Worm (Caenorhabditis elegans): ENCODE results near the gene Y40B10A.5.

Gene Y40B10A.5

DNA sequence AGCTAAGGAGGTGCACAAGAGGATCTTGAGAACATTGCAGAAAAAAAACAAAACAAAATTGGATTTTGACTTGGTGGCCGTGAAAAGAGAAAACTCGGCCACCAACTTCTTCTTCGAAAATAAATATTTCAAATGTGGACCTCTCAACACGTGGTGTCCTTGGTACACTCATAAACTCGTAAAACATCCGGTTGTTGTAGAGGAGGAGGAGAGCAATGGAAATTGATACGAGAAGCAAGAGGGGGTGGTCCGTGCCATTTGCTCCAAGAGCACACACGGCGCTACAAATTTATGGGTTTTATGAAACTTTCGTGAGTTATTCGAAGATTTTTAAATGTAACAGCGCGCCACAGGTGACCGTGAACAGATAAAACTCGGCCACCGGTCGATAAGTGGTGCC is 36.0 kb upstream of the Y40B10A.5 start:
- TF ChIP-seq ttx-3 (tag; optimal IDR thresholded peaks at IDR 0.05) (no peak), hlh-8 (tag; optimal IDR thresholded peaks at IDR 0.05) (peak; percentile 16), sdc-2 (tag; optimal IDR thresholded peaks at IDR 0.05) (no peak)

- TF ChIP-seq rnt-1 (tag; optimal IDR thresholded peaks at IDR 0.05): no peak
- TF ChIP-seq hlh-30 (tag; optimal IDR thresholded peaks at IDR 0.05; ENCODE audit: insufficient read depth): no peak
- TF ChIP-seq ceh-19 (GFP tag; optimal IDR thresholded peaks at IDR 0.05): no peak
- no peak for TF ChIP-seq K02D7.2 (tag; optimal IDR thresholded peaks at IDR 0.05)
- no peak for TF ChIP-seq C38D4.7 (GFP tag; optimal IDR thresholded peaks at IDR 0.05)
- no peak for TF ChIP-seq ceh-31 (tag; optimal IDR thresholded peaks at IDR 0.05)
- TF ChIP-seq ceh-9 (tag; optimal IDR thresholded peaks at IDR 0.05): no peak
- no peak for TF ChIP-seq K09A11.1 (tag; optimal IDR thresholded peaks at IDR 0.05; ENCODE audit: insufficient read depth)
- no peak for TF ChIP-seq gmeb-2 (tag; optimal IDR thresholded peaks at IDR 0.05)
- no peak for TF ChIP-seq pros-1 (tag; optimal IDR thresholded peaks at IDR 0.05)
- TF ChIP-seq sox-2 (GFP tag; IDR thresholded peaks at IDR 0.05): no peak
- TF ChIP-seq eyg-1 (tag; optimal IDR thresholded peaks at IDR 0.05): no peak
- TF ChIP-seq pax-1 (tag; optimal IDR thresholded peaks at IDR 0.05): no peak
- TF ChIP-seq ceh-34 (tag; optimal IDR thresholded peaks at IDR 0.05): no peak
- TF ChIP-seq fax-1 (tag; optimal IDR thresholded peaks at IDR 0.05): no peak
These were observed 35.4 kb upstream of the Y40B10A.5 start for ce11 chrV:2081269-2081668.

DNA sequence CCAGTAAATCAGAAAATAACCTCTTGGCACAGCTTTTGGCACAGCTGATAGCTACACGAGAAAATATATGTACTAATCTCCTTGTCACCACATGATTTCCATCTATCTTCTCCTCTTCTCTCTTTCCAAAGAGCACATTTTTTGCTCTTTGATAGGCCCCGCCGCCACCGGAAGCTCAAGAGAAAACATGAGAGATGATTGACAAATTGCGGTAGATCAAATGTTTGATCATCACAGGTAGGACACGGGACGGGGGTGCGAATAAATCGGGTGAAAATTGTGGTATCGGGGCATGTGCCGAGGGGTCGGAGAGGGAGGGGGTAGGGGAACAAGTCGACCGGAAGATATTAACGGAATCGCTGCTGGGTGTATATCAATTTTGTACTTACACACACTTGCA is 30.2 kb upstream of the Y40B10A.5 start:
- TF ChIP-seq C08G9.2 (tag; optimal IDR thresholded peaks at IDR 0.05) (no peak), ceh-18 (tag; optimal IDR thresholded peaks at IDR 0.05) (peak; percentile 17), unc-55 (GFP tag; optimal IDR thresholded peaks at IDR 0.05) (peak; percentile 50)

DNA sequence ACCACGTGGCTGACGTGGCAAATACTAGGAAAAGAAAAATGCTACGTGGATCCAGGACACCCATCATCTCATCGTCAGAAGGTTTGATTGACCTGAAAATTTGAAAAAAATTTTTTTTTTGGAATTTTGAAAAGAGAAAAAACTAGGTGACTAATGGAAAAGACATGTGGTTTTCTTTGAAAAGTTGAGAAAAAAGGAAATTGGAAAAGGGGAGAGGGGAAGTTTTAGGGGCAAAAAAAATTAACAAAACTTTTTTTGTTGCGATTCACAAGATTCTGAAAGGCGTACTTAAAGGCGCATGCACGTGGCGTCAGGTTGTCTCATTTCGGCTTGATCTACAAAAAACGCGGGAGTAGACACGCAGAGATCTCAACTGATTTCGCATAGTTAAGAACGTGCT is 27.0 kb upstream of the Y40B10A.5 start, which contains the start of gene Y40B10A.9:
Gene Y40B10A.9, minus strand, starts transcription at position 101 of the 400 bp plus-strand sequence.
- TF ChIP-seq zip-5 (tag; optimal IDR thresholded peaks at IDR 0.05): no peak
- no peak for TF ChIP-seq K09A11.1 (tag; optimal IDR thresholded peaks at IDR 0.05; ENCODE audit: insufficient read depth)
- TF ChIP-seq ceh-14 (tag; optimal IDR thresholded peaks at IDR 0.05): no peak
- no peak for TF ChIP-seq nhr-11 (tag; optimal IDR thresholded peaks at IDR 0.05)
- TF ChIP-seq fkh-10 (GFP tag; optimal IDR thresholded peaks at IDR 0.05): no peak
- TF ChIP-seq ceh-2 (tag; optimal IDR thresholded peaks at IDR 0.05): no peak
- no peak for TF ChIP-seq elt-4 (tag; optimal IDR thresholded peaks at IDR 0.05)
- no peak for TF ChIP-seq syd-9 (tag; optimal IDR thresholded peaks at IDR 0.05)
- no peak for TF ChIP-seq lim-6 (tag; optimal IDR thresholded peaks at IDR 0.05)
- no peak for TF ChIP-seq unc-86 (tag; optimal IDR thresholded peaks at IDR 0.05)
- TF ChIP-seq elt-2 (tag; optimal IDR thresholded peaks at IDR 0.05): no peak
- TF ChIP-seq F13H6.1 (tag; optimal IDR thresholded peaks at IDR 0.05): no peak
- TF ChIP-seq lin-11 (tag; optimal IDR thresholded peaks at IDR 0.05): no peak
- no peak for TF ChIP-seq ceh-45 (GFP tag; IDR thresholded peaks at IDR 0.05)
- no peak for TF ChIP-seq ref-2 (tag; optimal IDR thresholded peaks at IDR 0.05)
- TF ChIP-seq pqm-1 (tag; optimal IDR thresholded peaks at IDR 0.05): no peak
- no peak for TF ChIP-seq ceh-19 (GFP tag; optimal IDR thresholded peaks at IDR 0.05)
- no peak for TF ChIP-seq nfya-1 (tag; optimal IDR thresholded peaks at IDR 0.05)

All from whole organism, late embryonic.